Worm (Caenorhabditis elegans) whole organism, midembryonic: Measurements from ENCODE around the gene acl-9.
A peak's percentile ranks its signal among the peaks of the same experiment; 100 is the strongest.

Experiments used
- T22C8.4 ChIP-seq: fragments of 200-800 bp; sonication (Bioruptor generic); IDR thresholded peaks from 2 replicates; pipeline ENCODE4 v1.3.6; 2022; ENCODE audit warnings: missing genetic modification characterization, missing compliant biosample characterization
- cog-1 ChIP-seq: sonication (generic microtip); optimal IDR thresholded peaks from 2 replicates; lab custom pipeline; 2016; ENCODE audit warnings: missing genetic modification characterization, missing compliant biosample characterization
- flt-1 ChIP-seq: fragments of 200-800 bp; sonication (Bioruptor generic); IDR thresholded peaks from 2 replicates; pipeline ENCODE4 v1.3.6; 2022; ENCODE audit warnings: missing genetic modification characterization, missing compliant biosample characterization
- klf-2 ChIP-seq: fragments of 200-800 bp; sonication (Bioruptor generic); conservative IDR thresholded peaks from 2 replicates; pipeline ENCODE4 v1.3.6; 2022; ENCODE audit warnings: missing genetic modification reagents, missing genetic modification characterization, missing compliant biosample characterization
- med-1 ChIP-seq: sonication (generic microtip); optimal IDR thresholded peaks from 2 replicates; lab custom pipeline; 2017; ENCODE audit warnings: missing genetic modification characterization, mild to moderate bottlenecking, missing compliant biosample characterization, antibody characterized with exemption, missing genetic modification reagents; ENCODE audit not compliant: insufficient read depth
- ref-1 ChIP-seq: fragments of 200-800 bp; sonication (Bioruptor generic); conservative IDR thresholded peaks from 2 replicates; pipeline ENCODE4 v1.3.6; 2022; ENCODE audit warnings: missing genetic modification reagents, missing genetic modification characterization, missing compliant biosample characterization
- tab-1 ChIP-seq: fragments of 200-800 bp; sonication (Bioruptor generic); IDR thresholded peaks from 2 replicates; pipeline ENCODE4 v1.3.6; 2022; ENCODE audit warnings: missing genetic modification characterization, missing compliant biosample characterization
- ztf-23 ChIP-seq: fragments of 200-800 bp; sonication (Bioruptor generic); IDR thresholded peaks from 2 replicates; pipeline ENCODE4 v1.3.6; 2022; ENCODE audit warnings: missing genetic modification reagents, missing genetic modification characterization, missing compliant biosample characterization
- ztf-29 ChIP-seq: fragments of 200-800 bp; sonication (Bioruptor generic); IDR thresholded peaks from 2 replicates; pipeline ENCODE4 v1.3.6; 2022; ENCODE audit warnings: missing genetic modification reagents, missing genetic modification characterization, missing compliant biosample characterization

Gene acl-9

ce11 chrV:6450129-6451011 lies 2.7 kb upstream of the acl-9 start, which contains the start of gene acl-8:
acl-8 (plus strand) TSS chrV:6450870.
- TF ChIP-seq cog-1 (tag; lab: Kevin White, UChicago): no peak
- 0 out of 2 replicates have a peak, but pooled peaks have one; percentile 9 for TF ChIP-seq ztf-23 (GFP tag; lab: Robert Waterston, UW)

ce11 chrV:6456903-6457302 lies 3.9 kb downstream of the acl-9 start:
- TF ChIP-seq klf-2 (GFP tag; lab: Robert Waterston, UW) (no peak), cog-1 (tag; lab: Kevin White, UChicago) (no peak), ztf-29 (GFP tag; lab: Robert Waterston, UW) (no peak), ref-1 (GFP tag; lab: Robert Waterston, UW) (no peak), med-1 (GFP tag; lab: Kevin White, UChicago) (no peak), T22C8.4 (GFP tag; lab: Robert Waterston, UW) (no peak), flt-1 (GFP tag; lab: Robert Waterston, UW) (no peak)

ce11 chrV:6458302-6458998 lies 5.4 kb downstream of the acl-9 start:
- TF ChIP-seq ref-1 (GFP tag; lab: Robert Waterston, UW): no peak
- TF ChIP-seq T22C8.4 (GFP tag; lab: Robert Waterston, UW): no peak
- no peak for TF ChIP-seq flt-1 (GFP tag; lab: Robert Waterston, UW)
- TF ChIP-seq ztf-23 (GFP tag; lab: Robert Waterston, UW): no peak
- TF ChIP-seq med-1 (GFP tag; lab: Kevin White, UChicago): no peak
- TF ChIP-seq klf-2 (GFP tag; lab: Robert Waterston, UW): no peak
- no peak for TF ChIP-seq ztf-29 (GFP tag; lab: Robert Waterston, UW)
- TF ChIP-seq tab-1 (GFP tag; lab: Robert Waterston, UW): no peak
- TF ChIP-seq cog-1 (tag; lab: Kevin White, UChicago): no peak

- no peak for TF ChIP-seq med-1 (GFP tag; lab: Kevin White, UChicago)
- no peak for TF ChIP-seq flt-1 (GFP tag; lab: Robert Waterston, UW)
Measured at ce11 chrV:6461250-6461649, 8.2 kb downstream of the acl-9 start.

ce11 chrV:6462606-6463005 lies 9.6 kb downstream of the acl-9 start:
- no peak for TF ChIP-seq tab-1 (GFP tag; lab: Robert Waterston, UW)
- no peak for TF ChIP-seq klf-2 (GFP tag; lab: Robert Waterston, UW)
- TF ChIP-seq cog-1 (tag; lab: Kevin White, UChicago): no peak
- no peak for TF ChIP-seq med-1 (GFP tag; lab: Kevin White, UChicago)
- no peak for TF ChIP-seq flt-1 (GFP tag; lab: Robert Waterston, UW)
- TF ChIP-seq ztf-23 (GFP tag; lab: Robert Waterston, UW): no peak
- TF ChIP-seq ztf-29 (GFP tag; lab: Robert Waterston, UW): no peak
- no peak for TF ChIP-seq ref-1 (GFP tag; lab: Robert Waterston, UW)
- no peak for TF ChIP-seq T22C8.4 (GFP tag; lab: Robert Waterston, UW)

ce11 chrV:6464238-6464637 lies 11.2 kb downstream of the acl-9 start:
- TF ChIP-seq tab-1 (GFP tag; lab: Robert Waterston, UW) (no peak), T22C8.4 (GFP tag; lab: Robert Waterston, UW) (no peak), klf-2 (GFP tag; lab: Robert Waterston, UW) (no peak), flt-1 (GFP tag; lab: Robert Waterston, UW) (no peak), ztf-29 (GFP tag; lab: Robert Waterston, UW) (no peak), med-1 (GFP tag; lab: Kevin White, UChicago) (no peak), ref-1 (GFP tag; lab: Robert Waterston, UW) (no peak), ztf-23 (GFP tag; lab: Robert Waterston, UW) (no peak), cog-1 (tag; lab: Kevin White, UChicago) (no peak)

- TF ChIP-seq tab-1 (GFP tag; lab: Robert Waterston, UW) (no peak), ref-1 (GFP tag; lab: Robert Waterston, UW) (no peak), med-1 (GFP tag; lab: Kevin White, UChicago) (no peak)
Measured at ce11 chrV:6464765-6465164, 11.7 kb downstream of the acl-9 start, which contains the start of gene unc-83. unc-83 (plus strand) TSS chrV:6465065.

- TF ChIP-seq T22C8.4 (GFP tag; lab: Robert Waterston, UW): no peak
- no peak for TF ChIP-seq klf-2 (GFP tag; lab: Robert Waterston, UW)
- no peak for TF ChIP-seq tab-1 (GFP tag; lab: Robert Waterston, UW)
- no peak for TF ChIP-seq ref-1 (GFP tag; lab: Robert Waterston, UW)
- TF ChIP-seq med-1 (GFP tag; lab: Kevin White, UChicago): no peak
Measured at ce11 chrV:6467676-6468075, 14.7 kb downstream of the acl-9 start.

ce11 chrV:6471208-6471607 lies 18.2 kb downstream of the acl-9 start:
- no peak for TF ChIP-seq flt-1 (GFP tag; lab: Robert Waterston, UW)
- TF ChIP-seq tab-1 (GFP tag; lab: Robert Waterston, UW): no peak
- no peak for TF ChIP-seq ref-1 (GFP tag; lab: Robert Waterston, UW)
- no peak for TF ChIP-seq ztf-29 (GFP tag; lab: Robert Waterston, UW)
- TF ChIP-seq cog-1 (tag; lab: Kevin White, UChicago): no peak
- no peak for TF ChIP-seq med-1 (GFP tag; lab: Kevin White, UChicago)
- TF ChIP-seq ztf-23 (GFP tag; lab: Robert Waterston, UW): no peak
- TF ChIP-seq T22C8.4 (GFP tag; lab: Robert Waterston, UW): no peak
- no peak for TF ChIP-seq klf-2 (GFP tag; lab: Robert Waterston, UW)
